Worm (Caenorhabditis elegans): ENCODE measurements around the gene hrpf-2.

- no peak for TF ChIP-seq gmeb-2 (tag; optimal IDR thresholded peaks at IDR 0.05)
- TF ChIP-seq ceh-24 (tag; optimal IDR thresholded peaks at IDR 0.05): no peak
- no peak for TF ChIP-seq lin-11 (tag; optimal IDR thresholded peaks at IDR 0.05)
- peak; percentile 3 for TF ChIP-seq unc-55 (GFP tag; optimal IDR thresholded peaks at IDR 0.05)
- TF ChIP-seq sox-2 (GFP tag; IDR thresholded peaks at IDR 0.05): no peak
- no peak for TF ChIP-seq elt-2 (tag; optimal IDR thresholded peaks at IDR 0.05)
- no peak for TF ChIP-seq ztf-16 (tag; optimal IDR thresholded peaks at IDR 0.05)
- no peak for TF ChIP-seq fax-1 (tag; optimal IDR thresholded peaks at IDR 0.05)
- TF ChIP-seq ets-4 (tag; optimal IDR thresholded peaks at IDR 0.05): no peak
- TF ChIP-seq npax-4 (tag; optimal IDR thresholded peaks at IDR 0.05): no peak
- TF ChIP-seq pat-9 (tag; optimal IDR thresholded peaks at IDR 0.05): no peak
- TF ChIP-seq T23F11.4 (GFP tag; optimal IDR thresholded peaks at IDR 0.05): no peak
Observed at ce11 chrIV:6415149-6415548, 38.8 kb upstream of the hrpf-2 start, which contains the start of gene exos-2.
